Fruit fly (Drosophila melanogaster) whole organism, embryonic: Measurements from ENCODE around the gene put.

Experiments used
- CG10267 ChIP-seq: fragments of 200-800 bp; sonication (Bioruptor generic); optimal IDR thresholded peaks from 2 replicates; lab custom pipeline; 2018; ENCODE audit warnings: missing biosample characterization, mild to moderate bottlenecking, missing genetic modification characterization, moderate library complexity
- CG10654 ChIP-seq: fragments of 200-800 bp; sonication (Bioruptor generic); optimal IDR thresholded peaks from 2 replicates; lab custom pipeline; 2016; ENCODE audit warnings: missing biosample characterization, missing genetic modification characterization
- CG10959 ChIP-seq: fragments of 200-800 bp; sonication (Bioruptor generic); IDR thresholded peaks from 2 replicates; pipeline ENCODE4 v1.3.6; 2022; ENCODE audit warnings: missing biosample characterization, missing genetic modification characterization
- CG12299 ChIP-seq: fragments of 200-800 bp; sonication (Bioruptor generic); optimal IDR thresholded peaks from 2 replicates; lab custom pipeline; 2018; ENCODE audit warnings: missing biosample characterization, mild to moderate bottlenecking, missing genetic modification characterization
- CG13775 ChIP-seq: fragments of 200-800 bp; sonication (Bioruptor generic); optimal IDR thresholded peaks from 3 replicates; lab custom pipeline; 2017; ENCODE audit warnings: missing biosample characterization, mild to moderate bottlenecking, missing genetic modification characterization
- CG14710 ChIP-seq: fragments of 200-800 bp; sonication (Bioruptor generic); optimal IDR thresholded peaks from 3 replicates; lab custom pipeline; 2019; ENCODE audit warnings: missing biosample characterization, mild to moderate bottlenecking, missing genetic modification characterization, moderate library complexity
- CG14860 ChIP-seq: fragments of 200-800 bp; sonication (Bioruptor generic); IDR thresholded peaks from 3 replicates; pipeline ENCODE4 v1.3.6; 2022; ENCODE audit warnings: missing biosample characterization, missing genetic modification characterization; ENCODE audit not compliant: partially characterized antibody
- CG1603 ChIP-seq: fragments of 200-800 bp; sonication (Bioruptor generic); optimal IDR thresholded peaks from 2 replicates; lab custom pipeline; 2019; ENCODE audit warnings: missing biosample characterization, mild to moderate bottlenecking, missing genetic modification characterization, moderate library complexity
- CG16815 ChIP-seq: fragments of 200-800 bp; sonication (Bioruptor generic); optimal IDR thresholded peaks from 3 replicates; lab custom pipeline; 2017; ENCODE audit warnings: missing biosample characterization, mild to moderate bottlenecking, missing genetic modification characterization
- CG17829 ChIP-seq: fragments of 200-800 bp; optimal IDR thresholded peaks from 2 replicates; lab custom pipeline; 2019; ENCODE audit warnings: missing biosample characterization, mild to moderate bottlenecking, missing genetic modification characterization, moderate library complexity
- CG18262 ChIP-seq: fragments of 200-800 bp; optimal IDR thresholded peaks from 3 replicates; lab custom pipeline; 2019; ENCODE audit warnings: missing biosample characterization, mild to moderate bottlenecking, missing genetic modification characterization, moderate library complexity
- CG2199 ChIP-seq: fragments of 200-800 bp; sonication (Bioruptor generic); IDR thresholded peaks from 3 replicates; pipeline ENCODE4 v1.3.6; 2022; ENCODE audit warnings: missing biosample characterization, missing genetic modification characterization
- CG2712 ChIP-seq: fragments of 200-800 bp; optimal IDR thresholded peaks from 3 replicates; lab custom pipeline; 2019; ENCODE audit warnings: missing biosample characterization, mild to moderate bottlenecking, missing genetic modification characterization, moderate library complexity
- CG32532 ChIP-seq: fragments of 200-800 bp; sonication (Bioruptor generic); IDR thresholded peaks from 2 replicates; pipeline ENCODE4 v1.3.6; 2022; ENCODE audit warnings: missing biosample characterization, missing genetic modification characterization
- CG4404 ChIP-seq: fragments of 200-800 bp; sonication (Bioruptor generic); IDR thresholded peaks from 2 replicates; pipeline ENCODE4 v1.3.6; 2022; ENCODE audit warnings: missing biosample characterization, missing genetic modification characterization
- CG6689 ChIP-seq: fragments of 200-800 bp; sonication (Bioruptor generic); IDR thresholded peaks from 2 replicates; pipeline ENCODE4 v1.3.6; 2022; ENCODE audit warnings: missing biosample characterization, missing genetic modification characterization
- CG8388 ChIP-seq: fragments of 200-800 bp; sonication (Bioruptor generic); optimal IDR thresholded peaks from 2 replicates; lab custom pipeline; 2019; ENCODE audit warnings: missing biosample characterization, mild to moderate bottlenecking, missing genetic modification characterization, moderate library complexity
- CG8924 ChIP-seq: fragments of 200-800 bp; optimal IDR thresholded peaks from 3 replicates; lab custom pipeline; 2019; ENCODE audit warnings: missing biosample characterization, mild to moderate bottlenecking, missing genetic modification characterization, moderate library complexity
- CG9727 ChIP-seq: fragments of 200-800 bp; sonication (Bioruptor generic); optimal IDR thresholded peaks from 3 replicates; lab custom pipeline; 2017; ENCODE audit warnings: missing biosample characterization, mild to moderate bottlenecking, missing genetic modification characterization
- Chrac-16 ChIP-seq: fragments of 200-800 bp; sonication (Bioruptor generic); optimal IDR thresholded peaks from 3 replicates; lab custom pipeline; 2016; ENCODE audit warnings: missing biosample characterization, missing genetic modification characterization
- D19A ChIP-seq: fragments of 200-800 bp; optimal IDR thresholded peaks from 3 replicates; lab custom pipeline; 2019; ENCODE audit warnings: missing biosample characterization, mild to moderate bottlenecking, missing genetic modification characterization, moderate library complexity
- HHEX ChIP-seq: fragments of 200-800 bp; sonication (Bioruptor generic); optimal IDR thresholded peaks from 3 replicates; lab custom pipeline; 2017; ENCODE audit warnings: missing biosample characterization, mild to moderate bottlenecking, missing genetic modification characterization, missing genetic modification reagents
- MTF-1 ChIP-seq: fragments of 200-800 bp; sonication (Bioruptor generic); optimal IDR thresholded peaks from 2 replicates; lab custom pipeline; 2018; ENCODE audit warnings: missing biosample characterization, mild to moderate bottlenecking, missing genetic modification characterization, borderline replicate concordance
- Med ChIP-seq: fragments of 200-800 bp; sonication (Bioruptor generic); peaks from one replicate; lab custom pipeline; 2016; ENCODE audit warnings: missing biosample characterization, missing genetic modification characterization, mild to moderate bottlenecking, inconsistent platforms, moderate library complexity
- Nf-YB ChIP-seq: fragments of 200-800 bp; sonication (Bioruptor generic); optimal IDR thresholded peaks from 3 replicates; lab custom pipeline; 2019; ENCODE audit warnings: missing biosample characterization, mild to moderate bottlenecking, missing genetic modification characterization, moderate library complexity
- Pdp1 ChIP-seq, 2 experiments: fragments of 200-800 bp; sonication (Bioruptor generic); optimal IDR thresholded peaks; 3 replicates each; lab custom pipeline; 2016; ENCODE audit warnings: missing biosample characterization in 2 of 2, missing genetic modification characterization in 2 of 2, mild to moderate bottlenecking in 1 of 2, moderate library complexity in 1 of 2
- Vsx1 ChIP-seq: fragments of 200-800 bp; sonication (Bioruptor generic); optimal IDR thresholded peaks from 2 replicates; lab custom pipeline; 2017; ENCODE audit warnings: missing biosample characterization, mild to moderate bottlenecking, missing genetic modification characterization, missing genetic modification reagents
- cad ChIP-seq: fragments of >200 bp; optimal IDR thresholded peaks from 2 replicates; lab custom pipeline; 2017; ENCODE audit warnings: missing biosample characterization, missing genetic modification characterization
- ci ChIP-seq: fragments of 200-800 bp; sonication (Bioruptor generic); IDR thresholded peaks from 3 replicates; pipeline ENCODE4 v1.3.6; 2022; ENCODE audit warnings: missing biosample characterization, missing genetic modification characterization
- crol ChIP-seq: fragments of 200-800 bp; sonication (Bioruptor generic); IDR thresholded peaks from 2 replicates; pipeline ENCODE4 v1.3.6; 2022; ENCODE audit warnings: missing biosample characterization, missing genetic modification characterization
- fd102C ChIP-seq: fragments of 200-800 bp; sonication (Bioruptor generic); optimal IDR thresholded peaks from 2 replicates; lab custom pipeline; 2018; ENCODE audit warnings: missing biosample characterization, mild to moderate bottlenecking, missing genetic modification characterization, moderate library complexity
- gem ChIP-seq: fragments of 200-800 bp; sonication (Bioruptor generic); optimal IDR thresholded peaks from 2 replicates; lab custom pipeline; 2019; ENCODE audit warnings: missing biosample characterization, mild to moderate bottlenecking, missing genetic modification characterization, moderate library complexity
- gt ChIP-seq: fragments of 200-800 bp; sonication (Bioruptor generic); IDR thresholded peaks from 2 replicates; pipeline ENCODE4 v1.3.6; 2022; ENCODE audit warnings: missing biosample characterization, missing genetic modification characterization
- pita ChIP-seq: fragments of 200-800 bp; sonication (Bioruptor generic); optimal IDR thresholded peaks from 2 replicates; lab custom pipeline; 2017; ENCODE audit warnings: missing biosample characterization, mild to moderate bottlenecking, missing genetic modification characterization
- pzg ChIP-seq: fragments of 200-800 bp; sonication (Bioruptor generic); optimal IDR thresholded peaks from 3 replicates; lab custom pipeline; 2018; ENCODE audit warnings: missing biosample characterization, mild to moderate bottlenecking, missing genetic modification characterization, moderate library complexity
- row ChIP-seq: fragments of 200-800 bp; sonication (Bioruptor generic); IDR thresholded peaks from 3 replicates; pipeline ENCODE4 v1.3.6; 2022; ENCODE audit warnings: missing biosample characterization, missing genetic modification characterization
- tin ChIP-seq: fragments of 200-800 bp; sonication (Bioruptor generic); optimal IDR thresholded peaks from 3 replicates; lab custom pipeline; 2016; ENCODE audit warnings: missing biosample characterization, missing genetic modification characterization
- tll ChIP-seq, 2 experiments: fragments of 200-800 bp in 1 of 2; fragments of >200 bp in 1 of 2; sonication (Bioruptor generic) in 1 of 2; optimal IDR thresholded peaks; 2 replicates each; lab custom pipeline; 2017 to 2019; ENCODE audit warnings: missing biosample characterization in 2 of 2, missing genetic modification characterization in 2 of 2, mild to moderate bottlenecking in 1 of 2, moderate library complexity in 1 of 2
- twi ChIP-seq: fragments of 200-800 bp; optimal IDR thresholded peaks from 2 replicates; lab custom pipeline; 2019; ENCODE audit warnings: missing biosample characterization, mild to moderate bottlenecking, missing genetic modification characterization, moderate library complexity
- vvl ChIP-seq: fragments of 200-800 bp; sonication (Bioruptor generic); IDR thresholded peaks from 2 replicates; pipeline ENCODE4 v1.3.6; 2022; ENCODE audit warnings: missing biosample characterization, missing genetic modification characterization
- zen ChIP-seq: fragments of 200-800 bp; sonication (Bioruptor generic); optimal IDR thresholded peaks from 3 replicates; lab custom pipeline; 2018; ENCODE audit warnings: missing biosample characterization, mild to moderate bottlenecking, missing genetic modification characterization, moderate library complexity
- zf30C ChIP-seq: fragments of 200-800 bp; sonication (Bioruptor generic); optimal IDR thresholded peaks from 3 replicates; lab custom pipeline; 2018; ENCODE audit warnings: missing biosample characterization, mild to moderate bottlenecking, missing genetic modification characterization
- zfh1 ChIP-seq: fragments of 200-800 bp; sonication (Bioruptor generic); IDR thresholded peaks from 3 replicates; pipeline ENCODE4 v1.3.6; 2022; ENCODE audit warnings: missing biosample characterization, missing genetic modification characterization

put gene

DNA sequence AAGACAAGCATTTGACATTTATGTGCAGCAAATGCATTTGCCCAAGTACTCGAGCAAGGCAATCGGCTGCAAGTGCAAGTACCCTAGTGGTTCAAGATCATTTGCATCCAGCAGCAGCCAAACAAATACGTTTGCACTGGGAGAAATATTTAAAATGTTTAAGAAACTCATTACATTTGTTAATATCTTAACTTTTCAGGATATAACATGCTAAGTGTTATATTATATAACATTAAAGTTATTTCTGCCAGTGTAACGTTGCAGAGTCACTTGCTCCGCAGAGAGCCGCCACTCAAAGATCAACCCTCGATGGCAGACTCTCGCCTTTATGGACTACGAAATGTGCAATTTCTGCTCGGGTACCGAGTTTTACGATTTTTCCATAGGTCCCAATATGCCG lies 36.0 kb downstream of the put start (continued):
- TF ChIP-seq Pdp1 (GFP tag; optimal IDR thresholded peaks at IDR 0.05; lab: Kevin White, UChicago) (peak in 1 of 2 experiments; percentile 85), CG16815 (peak; percentile 22), CG14710 (tag; lab: Kevin White, UChicago) (peak; percentile 33), tll (GFP tag; optimal IDR thresholded peaks at IDR 0.05; lab: Kevin White, UChicago) (peak in 1 of 2 experiments; percentile 16), CG4404 (peak; percentile 56), gt (GFP tag; lab: Robert Waterston, UW) (0 out of 2 replicates have a peak, but pooled peaks have one; percentile 20), CG12299 (tag; lab: Kevin White, UChicago) (no peak), ci (GFP tag; lab: Robert Waterston, UW) (peak; percentile 27; the same call in 1 of the 3 replicates), Med (GFP tag; lab: Kevin White, UChicago) (peak; percentile 60), CG8924 (tag; lab: Kevin White, UChicago) (peak; percentile 48), pzg (no peak), CG8388 (peak; percentile 14), vvl (GFP tag; lab: Robert Waterston, UW) (peak; percentile 49; the same call in 1 of the 2 replicates), Nf-YB (GFP tag; lab: Kevin White, UChicago) (no peak), CG6689 (GFP tag; lab: Robert Waterston, UW) (0 out of 2 replicates have a peak, but pooled peaks have one; percentile 25), fd102C (GFP tag; lab: Kevin White, UChicago) (peak; percentile 19), row (peak; percentile 55), pita (GFP tag; lab: Kevin White, UChicago) (no peak), cad (GFP tag; lab: Kevin White, UChicago) (peak; percentile 21), CG13775 (peak; percentile 5), Vsx1 (GFP tag; lab: Kevin White, UChicago) (no peak), MTF-1 (GFP tag; lab: Kevin White, UChicago) (no peak), HHEX (GFP tag; lab: Kevin White, UChicago) (no peak), CG10654 (GFP tag; lab: Kevin White, UChicago) (no peak), CG10959 (peak; percentile 51), CG18262 (tag; lab: Kevin White, UChicago) (peak; percentile 41), zen (tag; lab: Kevin White, UChicago) (peak; percentile 31), tin (GFP tag; lab: Kevin White, UChicago) (peak; percentile 6), CG14860 (GFP tag; lab: Robert Waterston, UW) (no peak), CG9727 (GFP tag; lab: Kevin White, UChicago) (peak; percentile 65), gem (tag; lab: Kevin White, UChicago) (peak; percentile 40), Chrac-16 (GFP tag; lab: Kevin White, UChicago) (peak; percentile 39), zf30C (GFP tag; lab: Kevin White, UChicago) (peak; percentile 94), twi (tag; lab: Kevin White, UChicago) (peak; percentile 90), CG10267 (tag; lab: Kevin White, UChicago) (peak; percentile 17), CG1603 (tag; lab: Kevin White, UChicago) (peak; percentile 51), CG2199 (GFP tag; lab: Robert Waterston, UW) (0 out of 3 replicates have a peak, but pooled peaks have one; percentile 7), crol (GFP tag; lab: Robert Waterston, UW) (peak; percentile 23; the same call in 1 of the 2 replicates), zfh1 (GFP tag; lab: Robert Waterston, UW) (peak; percentile 56; the same call in 2 of the 3 replicates), D19A (tag; lab: Kevin White, UChicago) (peak; percentile 3), CG17829 (tag; lab: Kevin White, UChicago) (peak; percentile 39), CG2712 (peak; percentile 62), CG32532 (GFP tag; lab: Robert Waterston, UW) (no peak)
- TF ChIP-seq, all 482 proteins: peak for 51
